Worm (Caenorhabditis elegans) whole organism, early embryonic: ENCODE measurements around the gene F42E11.3.

Experiments used
- F13C5.2 ChIP-seq: sonication (generic microtip); optimal IDR thresholded peaks from 2 replicates; lab custom pipeline; 2017; ENCODE audit warnings: mild to moderate bottlenecking, missing genetic modification characterization, inconsistent platforms, missing compliant biosample characterization
- aly-1 ChIP-seq: sonication (generic microtip); optimal IDR thresholded peaks from 2 replicates; lab custom pipeline; 2016; ENCODE audit warnings: missing genetic modification characterization, missing compliant biosample characterization
- ama-1 ChIP-seq: fragments of 150-350 bp; optimal IDR thresholded peaks from 2 replicates; lab custom pipeline; 2014
- ceh-13 ChIP-seq: fragments of 200-800 bp; sonication (Bioruptor generic); optimal IDR thresholded peaks from 2 replicates; lab custom pipeline; 2018; ENCODE audit warnings: mild to moderate bottlenecking, missing genetic modification characterization, missing compliant biosample characterization
- ceh-36 ChIP-seq: sonication (generic microtip); optimal IDR thresholded peaks from 2 replicates; lab custom pipeline; 2016; ENCODE audit warnings: missing genetic modification characterization, inconsistent platforms, missing compliant biosample characterization
- pes-1 ChIP-seq: fragments of 200-800 bp; sonication (Bioruptor generic); IDR thresholded peaks from 2 replicates; pipeline ENCODE4 v1.3.6; 2022; ENCODE audit warnings: missing genetic modification reagents, missing genetic modification characterization, missing compliant biosample characterization
- scrt-1 ChIP-seq: fragments of 200-800 bp; sonication (Bioruptor generic); IDR thresholded peaks from 2 replicates; pipeline ENCODE4 v1.3.6; 2022; ENCODE audit warnings: missing genetic modification characterization, missing compliant biosample characterization
- tbx-37 ChIP-seq: fragments of 200-800 bp; sonication (Bioruptor generic); conservative IDR thresholded peaks from 2 replicates; pipeline ENCODE4 v1.3.6; 2022; ENCODE audit warnings: missing genetic modification reagents, missing genetic modification characterization, missing compliant biosample characterization

DNA sequence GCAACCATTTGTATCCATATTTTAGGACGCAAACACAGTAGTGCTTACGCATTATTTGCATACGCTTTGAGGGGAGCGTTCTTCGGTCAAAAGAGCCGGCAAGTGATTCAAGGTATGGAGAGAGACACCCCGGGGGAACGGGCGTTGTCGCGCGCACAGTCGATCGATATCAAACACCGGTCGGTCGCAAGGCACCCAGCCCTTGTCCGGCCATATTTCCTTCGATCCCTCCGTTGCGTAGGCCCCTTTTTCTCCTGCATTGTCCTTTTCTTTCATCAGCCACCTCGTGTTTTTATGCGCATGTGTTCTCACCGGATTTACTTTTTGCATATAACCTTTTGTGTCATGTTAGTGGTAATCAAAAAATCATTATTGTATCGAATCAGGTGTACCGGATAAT, 9.4 kb downstream of the F42E11.3 start:
- TF ChIP-seq aly-1, result no peak
- no peak for TF ChIP-seq F13C5.2 (tag; lab: Kevin White, UChicago)
- TF ChIP-seq ama-1, result no peak
- no peak for TF ChIP-seq ceh-36 (tag; lab: Kevin White, UChicago)
- TF ChIP-seq tbx-37 (GFP tag; lab: Robert Waterston, UW), result no peak
- TF ChIP-seq scrt-1 (GFP tag; lab: Robert Waterston, UW), result no peak
- TF ChIP-seq ceh-13 (GFP tag; lab: Kevin White, UChicago), result no peak
- no peak for TF ChIP-seq pes-1 (GFP tag; lab: Robert Waterston, UW)
